Worm (Caenorhabditis elegans) whole organism, L4 larva: ENCODE data around the gene egl-3.

Source experiments
- D1046.2 ChIP-seq: fragments of 200-800 bp; sonication (Bioruptor generic); IDR thresholded peaks from 2 replicates; pipeline ENCODE4 v1.3.6; 2022; ENCODE audit warnings: missing genetic modification characterization, missing compliant biosample characterization
- F49E8.2 ChIP-seq: sonication (generic microtip); optimal IDR thresholded peaks from 2 replicates; lab custom pipeline; 2016; ENCODE audit warnings: missing compliant biosample characterization, mild to moderate bottlenecking, missing genetic modification characterization, borderline replicate concordance
- T20F7.1 ChIP-seq: fragments of 200-800 bp; sonication (Bioruptor generic); optimal IDR thresholded peaks from 2 replicates; lab custom pipeline; 2018; ENCODE audit warnings: mild to moderate bottlenecking, missing genetic modification characterization, missing compliant biosample characterization
- Y105C5A.15 ChIP-seq: fragments of 200-800 bp; sonication (Bioruptor generic); IDR thresholded peaks from 2 replicates; pipeline ENCODE4 v1.3.6; 2022; ENCODE audit warnings: missing genetic modification characterization, missing compliant biosample characterization
- Y48G9A.11 ChIP-seq: fragments of 200-800 bp; sonication (Bioruptor generic); IDR thresholded peaks from 2 replicates; pipeline ENCODE4 v1.3.6; 2022; ENCODE audit warnings: missing genetic modification reagents, missing genetic modification characterization, missing compliant biosample characterization
- Y5F2A.4 ChIP-seq: fragments of 200-800 bp; sonication (Bioruptor generic); optimal IDR thresholded peaks from 2 replicates; lab custom pipeline; 2018; ENCODE audit warnings: mild to moderate bottlenecking, missing genetic modification characterization, missing compliant biosample characterization
- Y75B8A.6 ChIP-seq: fragments of 200-800 bp; sonication (Bioruptor generic); IDR thresholded peaks from 2 replicates; pipeline ENCODE4 v1.3.6; 2022; ENCODE audit warnings: missing genetic modification reagents, missing genetic modification characterization, missing compliant biosample characterization
- ZK337.2 ChIP-seq: fragments of 200-800 bp; sonication (Bioruptor generic); IDR thresholded peaks from 2 replicates; pipeline ENCODE4 v1.3.6; 2022; ENCODE audit warnings: missing genetic modification reagents, missing genetic modification characterization, missing compliant biosample characterization
- ZK546.5 ChIP-seq, 2 experiments: sonication (generic microtip); optimal IDR thresholded peaks; 2 replicates each; lab custom pipeline; 2017; ENCODE audit warnings: missing biosample characterization in 2 of 2, missing genetic modification characterization in 2 of 2
- aha-1 ChIP-seq: fragments of 150-350 bp; peaks from one replicate; lab custom pipeline; 2014; ENCODE audit warnings: missing biosample characterization, missing genetic modification characterization
- arid-1 ChIP-seq: fragments of 200-800 bp; sonication (Bioruptor generic); conservative IDR thresholded peaks from 2 replicates; pipeline ENCODE4 v1.3.6; 2022; ENCODE audit warnings: missing genetic modification reagents, missing genetic modification characterization, missing compliant biosample characterization
- ceh-28 ChIP-seq: fragments of 150-350 bp; optimal IDR thresholded peaks from 2 replicates; lab custom pipeline; 2014; ENCODE audit warnings: missing biosample characterization, missing genetic modification reagents, missing genetic modification characterization
- ceh-44 ChIP-seq: fragments of 200-800 bp; sonication (Bioruptor generic); IDR thresholded peaks from 2 replicates; pipeline ENCODE4 v1.3.6; 2022; ENCODE audit warnings: missing genetic modification reagents, missing genetic modification characterization, missing compliant biosample characterization
- ceh-62 ChIP-seq: sonication (generic microtip); optimal IDR thresholded peaks from 2 replicates; lab custom pipeline; 2017; ENCODE audit warnings: missing biosample characterization, missing genetic modification characterization
- ceh-82 ChIP-seq: sonication (generic microtip); optimal IDR thresholded peaks from 2 replicates; lab custom pipeline; 2017; ENCODE audit warnings: missing biosample characterization, missing genetic modification characterization
- ces-1 ChIP-seq: fragments of 150-350 bp; sonication (generic microtip); optimal IDR thresholded peaks from 4 replicates; lab custom pipeline; 2014; ENCODE audit warnings: missing biosample characterization, missing genetic modification reagents, missing genetic modification characterization
- daf-16 ChIP-seq, 3 experiments: sonication (generic microtip); optimal IDR thresholded peaks; 2 replicates each; lab custom pipeline; 2016 to 2017; ENCODE audit warnings: missing genetic modification characterization in 3 of 3, missing genetic modification reagents in 3 of 3, mild to moderate bottlenecking in 2 of 3, missing compliant biosample characterization in 2 of 3, missing biosample characterization in 1 of 3, moderate library complexity in 1 of 3
- dpl-1 ChIP-seq: fragments of 150-350 bp; optimal IDR thresholded peaks from 2 replicates; lab custom pipeline; 2014; ENCODE audit warnings: missing biosample characterization, missing genetic modification reagents, missing genetic modification characterization
- hlh-30 ChIP-seq: sonication (generic microtip); optimal IDR thresholded peaks from 2 replicates; lab custom pipeline; 2017; ENCODE audit warnings: antibody characterized with exemption, mild to moderate bottlenecking, missing genetic modification characterization, missing compliant biosample characterization; ENCODE audit not compliant: insufficient read depth
- lin-38 ChIP-seq: fragments of 200-800 bp; sonication (Bioruptor generic); IDR thresholded peaks from 2 replicates; pipeline ENCODE4 v1.3.6; 2022; ENCODE audit warnings: missing genetic modification reagents, missing genetic modification characterization, missing compliant biosample characterization
- lin-39 ChIP-seq: fragments of 150-350 bp; optimal IDR thresholded peaks from 2 replicates; lab custom pipeline; 2014; ENCODE audit warnings: missing biosample characterization, missing genetic modification reagents, missing genetic modification characterization
- mep-1 ChIP-seq: fragments of 150-350 bp; sonication (generic microtip); optimal IDR thresholded peaks from 3 replicates; lab custom pipeline; 2014; ENCODE audit warnings: missing biosample characterization, missing genetic modification characterization
- mes-2 ChIP-seq: sonication (generic microtip); optimal IDR thresholded peaks from 2 replicates; lab custom pipeline; 2016; ENCODE audit warnings: missing genotype, mild to moderate bottlenecking, missing genetic modification characterization, missing compliant biosample characterization; ENCODE audit not compliant: poor library complexity, severe bottlenecking
- nhr-10 ChIP-seq: fragments of 150-350 bp; optimal IDR thresholded peaks from 2 replicates; lab custom pipeline; 2014; ENCODE audit warnings: missing biosample characterization, missing genetic modification characterization
- nhr-25 ChIP-seq: sonication (generic microtip); optimal IDR thresholded peaks from 2 replicates; lab custom pipeline; 2017; ENCODE audit warnings: missing genetic modification characterization, mild to moderate bottlenecking, missing compliant biosample characterization, antibody characterized with exemption, moderate library complexity, borderline replicate concordance; ENCODE audit not compliant: insufficient read depth
- nhr-6 ChIP-seq: fragments of 150-350 bp; optimal IDR thresholded peaks from 2 replicates; lab custom pipeline; 2014; ENCODE audit warnings: missing biosample characterization, missing genetic modification characterization
- php-3 ChIP-seq: fragments of 200-800 bp; sonication (Bioruptor generic); IDR thresholded peaks from 2 replicates; pipeline ENCODE4 v1.3.6; 2022; ENCODE audit warnings: missing genetic modification reagents, missing genetic modification characterization, missing compliant biosample characterization
- saeg-2 ChIP-seq: fragments of 200-800 bp; sonication (Bioruptor generic); IDR thresholded peaks from 2 replicates; pipeline ENCODE4 v1.3.6; 2022; ENCODE audit warnings: missing genetic modification reagents, missing genetic modification characterization, missing compliant biosample characterization
- skn-1 ChIP-seq: fragments of 150-350 bp; optimal IDR thresholded peaks from 2 replicates; lab custom pipeline; 2014; ENCODE audit warnings: missing biosample characterization, missing genetic modification characterization
- snpc-4 ChIP-seq: fragments of 150-350 bp; optimal IDR thresholded peaks from 2 replicates; lab custom pipeline; 2014; ENCODE audit warnings: missing biosample characterization, missing genetic modification characterization
- unc-62 ChIP-seq, 3 experiments: fragments of 150-350 bp in 1 of 3; sonication (generic microtip); optimal IDR thresholded peaks in 2 of 3; peaks in 1 of 3; 1 replicate in 1 of 3; 2 replicates in 2 of 3; lab custom pipeline; 2014 to 2017; ENCODE audit warnings: missing biosample characterization in 3 of 3, missing genetic modification characterization in 3 of 3, missing genetic modification reagents in 3 of 3, missing genotype in 1 of 3
- vab-7 ChIP-seq: fragments of 200-800 bp; sonication (Bioruptor generic); IDR thresholded peaks from 2 replicates; pipeline ENCODE4 v1.3.6; 2022; ENCODE audit warnings: missing genetic modification reagents, missing genetic modification characterization, missing compliant biosample characterization
- zfp-2 ChIP-seq: sonication (generic microtip); optimal IDR thresholded peaks from 2 replicates; lab custom pipeline; 2016; ENCODE audit warnings: mild to moderate bottlenecking, missing genetic modification characterization, missing compliant biosample characterization
- zfp-3 ChIP-seq: fragments of 200-800 bp; sonication (Bioruptor generic); conservative IDR thresholded peaks from 2 replicates; pipeline ENCODE4 v1.3.6; 2022; ENCODE audit warnings: missing genetic modification reagents, missing genetic modification characterization, missing compliant biosample characterization

The egl-3 gene

DNA sequence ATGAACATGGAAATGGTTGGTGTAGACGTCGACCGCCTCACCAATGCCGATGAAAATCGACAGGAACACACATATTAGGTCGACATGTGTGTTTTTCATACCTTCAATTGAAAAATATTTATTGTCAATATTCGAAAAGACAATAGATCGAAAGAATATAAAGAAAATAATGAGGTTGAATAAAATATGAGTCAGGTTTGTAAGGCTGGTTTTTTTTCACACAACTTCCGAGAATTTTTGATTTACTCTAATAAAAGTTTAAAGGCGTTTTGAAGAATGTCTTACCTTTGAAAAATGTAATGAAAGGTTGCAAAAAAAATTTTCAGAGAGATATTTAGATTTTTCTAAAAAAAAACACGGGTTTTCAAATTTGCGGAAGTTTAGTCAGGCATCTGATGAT, at the start of gene egl-3:
Gene egl-3 (minus strand): TSS at position 101 of the 400 bp plus-strand sequence.
- TF ChIP-seq zfp-2 (tag; lab: Kevin White, UChicago) (no peak), unc-62 (GFP tag; optimal IDR thresholded peaks at IDR 0.05 in 1 of 2; lab: Kevin White, UChicago) (peak in 1 of 2 experiments; percentile 26), unc-62 (tag; optimal IDR thresholded peaks at IDR 0.05; lab: Kevin White, UChicago) (no peak)

DNA sequence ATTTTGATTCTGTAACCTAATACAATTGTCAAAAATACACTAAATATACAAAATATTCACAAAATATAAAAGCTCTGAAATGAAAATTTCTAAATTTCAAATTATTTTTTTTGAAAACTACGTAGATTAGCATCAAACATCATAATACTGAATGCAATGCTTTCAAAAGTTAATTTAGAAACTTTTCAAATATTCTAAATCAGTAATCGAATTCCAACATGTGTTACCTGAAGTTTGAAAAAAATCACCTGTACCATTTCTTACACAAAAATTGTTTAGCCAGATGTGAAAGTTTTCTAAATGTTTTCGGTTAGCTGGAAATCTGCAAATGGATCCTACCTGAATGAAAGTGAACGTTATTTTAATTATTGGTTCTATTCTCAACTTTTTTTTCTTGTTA, 48.5 kb upstream of the egl-3 start, which contains the start of gene C12D8.20:
Gene C12D8.20 (plus strand): TSS at position 301 of the 400 bp plus-strand sequence.
- TF ChIP-seq daf-16 (GFP tag; optimal IDR thresholded peaks at IDR 0.05; lab: Kevin White, UChicago) (no peak), daf-16 (tag; optimal IDR thresholded peaks at IDR 0.05; lab: Kevin White, UChicago) (no peak), zfp-3 (GFP tag; lab: Robert Waterston, UW) (no peak), lin-39 (no peak), php-3 (no peak), saeg-2 (GFP tag; lab: Robert Waterston, UW) (no peak), snpc-4 (tag; lab: Kevin White, UChicago) (no peak), hlh-30 (tag; lab: Kevin White, UChicago) (no peak), ZK337.2 (GFP tag; lab: Robert Waterston, UW) (no peak), mes-2 (tag; lab: Kevin White, UChicago) (no peak), Y5F2A.4 (no peak), arid-1 (GFP tag; lab: Robert Waterston, UW) (no peak), lin-38 (no peak), ceh-44 (no peak)

DNA sequence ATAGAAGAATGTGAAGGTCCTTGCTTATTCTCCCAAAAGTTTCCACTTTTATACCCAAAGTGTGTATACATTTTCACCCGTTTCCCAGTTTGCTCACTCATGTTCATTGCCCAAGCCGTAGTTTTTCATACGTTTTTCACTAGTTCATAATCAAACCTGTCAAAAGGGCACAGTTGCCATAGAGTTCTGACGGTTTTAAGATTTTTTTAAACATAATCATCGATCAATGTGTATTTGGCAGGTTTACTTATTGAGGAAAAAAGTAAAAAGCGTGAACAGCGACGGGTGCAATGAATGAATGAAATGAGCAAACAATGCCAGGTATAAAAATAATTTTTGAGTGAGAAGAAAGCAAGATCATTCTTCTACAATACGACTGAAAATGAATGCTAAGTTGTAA, 47.8 kb upstream of the egl-3 start, which contains the start of the genes fipr-5 and fipr-9:
Gene fipr-5 (minus strand): TSS at position 101 of the 400 bp plus-strand sequence.
Gene fipr-9 (plus strand): TSS at position 346 of the 400 bp plus-strand sequence.
- TF ChIP-seq ceh-28 (no peak), ceh-62 (no peak), aha-1 (no peak), Y105C5A.15 (GFP tag; lab: Robert Waterston, UW) (no peak), nhr-10 (tag; lab: Kevin White, UChicago) (no peak), Y48G9A.11 (GFP tag; lab: Robert Waterston, UW) (no peak), Y75B8A.6 (GFP tag; lab: Robert Waterston, UW) (no peak), ZK546.5 (tag; optimal IDR thresholded peaks at IDR 0.05; lab: Kevin White, UChicago) (no peak), nhr-6 (tag; lab: Kevin White, UChicago) (no peak), dpl-1 (GFP tag; lab: Kevin White, UChicago) (no peak), vab-7 (no peak), nhr-25 (tag; lab: Kevin White, UChicago) (no peak), ces-1 (GFP tag; lab: Kevin White, UChicago) (no peak), D1046.2 (no peak)
- TF ChIP-seq, all 104 proteins: peak for 0

DNA sequence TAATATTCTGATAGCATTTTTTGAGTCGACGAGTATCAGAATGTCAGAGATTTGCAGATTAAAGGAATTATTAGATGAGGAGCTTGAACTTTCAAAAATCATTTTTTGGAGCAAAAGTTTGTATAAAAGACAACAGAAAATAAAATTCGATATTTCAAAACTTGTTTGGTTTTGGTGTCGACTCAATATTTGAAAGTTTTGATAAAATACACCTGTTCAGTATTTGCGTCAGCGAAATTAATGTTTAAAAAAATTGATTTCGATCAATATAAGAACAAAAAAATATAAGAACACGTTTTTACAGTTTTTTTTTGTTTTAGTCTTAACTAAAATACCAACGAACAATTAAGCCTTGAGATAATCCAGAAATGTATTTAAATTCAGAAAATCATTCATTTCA, 47.1 kb upstream of the egl-3 start, which contains the start of gene C12D8.13:
Gene C12D8.13 (minus strand): TSS at position 101 of the 400 bp plus-strand sequence.
- TF ChIP-seq T20F7.1 (GFP tag; lab: Kevin White, UChicago) (no peak), mep-1 (tag; lab: Kevin White, UChicago) (no peak), ZK546.5 (tag; optimal IDR thresholded peaks at IDR 0.05; lab: Kevin White, UChicago) (no peak), skn-1 (tag; lab: Kevin White, UChicago) (no peak), F49E8.2 (no peak), ceh-82 (tag; lab: Kevin White, UChicago) (no peak), snpc-4 (tag; lab: Kevin White, UChicago) (no peak)
- TF ChIP-seq, all 104 proteins: peak for 0
